Worm (Caenorhabditis elegans): ENCODE measurements around the gene F52E1.5.

DNA sequence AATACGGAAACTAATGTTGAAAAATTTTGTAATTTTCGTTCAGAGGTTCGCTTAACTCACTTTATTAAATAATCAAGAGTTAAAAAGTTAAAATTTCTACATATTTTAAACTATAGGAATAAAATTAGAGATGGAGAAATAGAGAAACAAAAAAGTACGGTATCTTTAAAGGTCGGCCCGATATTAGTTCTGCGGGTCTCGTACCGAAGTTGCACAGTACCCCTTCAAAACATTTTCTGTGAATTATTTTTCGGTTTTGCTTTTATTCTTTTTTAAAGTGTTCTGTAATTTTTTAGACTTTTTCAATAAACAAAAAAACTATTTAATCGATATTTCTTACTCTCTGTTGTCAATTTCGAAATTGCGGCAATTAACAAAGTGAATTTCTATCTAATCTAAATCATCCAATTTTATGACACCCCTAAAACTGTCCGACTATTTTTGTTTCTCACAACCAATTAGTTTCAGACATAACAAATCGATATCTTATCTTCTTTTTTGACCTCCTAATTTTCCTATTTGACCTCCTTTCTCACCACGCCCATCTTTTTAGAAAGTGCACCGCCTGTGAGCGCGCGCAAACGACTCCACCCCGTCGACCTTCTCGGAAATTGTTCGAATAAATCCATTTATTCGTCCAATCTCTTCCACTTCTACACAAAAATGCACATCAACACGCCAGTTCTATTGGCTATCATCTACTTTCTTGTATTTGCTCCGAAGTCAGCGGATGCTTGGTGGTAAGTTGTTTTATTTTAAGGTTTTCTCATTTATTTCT, 23.7 kb upstream of the F52E1.5 start, which contains the start of gene mom-2:
- TF ChIP-seq sptf-1 (tag; optimal IDR thresholded peaks at IDR 0.05) (no peak), nhr-237 (tag; optimal IDR thresholded peaks at IDR 0.05) (no peak), drap-1 (GFP tag; optimal IDR thresholded peaks at IDR 0.05) (no peak), ces-1 (GFP tag; optimal IDR thresholded peaks at IDR 0.05) (no peak), lsy-2 (tag; optimal IDR thresholded peaks at IDR 0.05) (no peak), nhr-76 (tag; optimal IDR thresholded peaks at IDR 0.05) (no peak), ztf-11 (tag; optimal IDR thresholded peaks at IDR 0.05) (no peak), unc-39 (tag; optimal IDR thresholded peaks at IDR 0.05) (no peak), nhr-12 (tag; optimal IDR thresholded peaks at IDR 0.05) (no peak), ceh-43 (GFP tag; optimal IDR thresholded peaks at IDR 0.05) (no peak), unc-120 (tag; optimal IDR thresholded peaks at IDR 0.05; ENCODE audit: poor library complexity, severe bottlenecking) (no peak), ceh-39 (tag; optimal IDR thresholded peaks at IDR 0.05) (no peak), snpc-4 (tag; optimal IDR thresholded peaks at IDR 0.05) (no peak)

Data from whole organism, mixed stage, embryonic.